Fruit fly (Drosophila melanogaster) whole organism, prepupa: ENCODE results near the gene CG17650.
A peak's percentile ranks its signal among the peaks of the same experiment; 100 is the strongest.

Source experiments
- CG10669 ChIP-seq: fragments of 200-800 bp; sonication (Bioruptor generic); optimal IDR thresholded peaks from 3 replicates; lab custom pipeline; 2018; ENCODE audit warnings: missing biosample characterization, mild to moderate bottlenecking, missing genetic modification characterization, moderate library complexity
- CG3032 ChIP-seq: fragments of 200-800 bp; optimal IDR thresholded peaks from 2 replicates; lab custom pipeline; 2019; ENCODE audit warnings: missing biosample characterization, mild to moderate bottlenecking, missing genetic modification characterization, moderate library complexity
- Sox15 ChIP-seq: fragments of 200-800 bp; sonication (Bioruptor generic); optimal IDR thresholded peaks from 3 replicates; lab custom pipeline; 2016; ENCODE audit warnings: missing biosample characterization, missing genetic modification characterization

DNA sequence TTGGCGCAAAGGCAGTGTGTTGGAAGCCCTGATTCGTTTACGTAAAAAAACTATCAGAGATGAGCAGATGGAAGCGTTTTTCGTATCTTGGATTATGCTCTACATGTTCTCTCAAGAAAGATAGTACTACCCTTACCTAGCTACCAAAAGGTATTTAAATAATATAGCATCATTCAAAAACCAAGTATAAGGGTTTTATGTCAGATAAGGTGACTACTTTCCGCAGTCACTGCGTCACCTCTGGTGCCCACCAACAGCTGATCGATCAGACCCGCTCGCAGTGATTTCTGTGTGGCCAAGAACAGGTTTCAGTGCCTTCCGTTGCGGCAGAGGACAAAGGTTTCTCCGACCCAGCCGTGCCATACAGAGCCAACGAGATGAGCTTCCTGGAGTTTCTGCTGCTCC is 29.3 kb downstream of the CG17650 start, which contains the start of the genes Eno and CG31937:
- TF ChIP-seq CG3032 (peak; percentile 54), CG10669 (GFP tag; lab: Kevin White, UChicago) (peak; percentile 1), Sox15 (GFP tag; lab: Kevin White, UChicago) (no peak)
